Worm (Caenorhabditis elegans) whole organism, L3 larva: ENCODE data around the gene usp-14.

Experiments used
- elt-3 ChIP-seq, 3 experiments: fragments of 150-350 bp in 1 of 3; sonication (generic microtip) in 2 of 3; optimal IDR thresholded peaks; 2 replicates in 2 of 3; 4 replicates in 1 of 3; lab custom pipeline; 2014 to 2017; ENCODE audit warnings: missing biosample characterization in 3 of 3, missing genetic modification characterization in 3 of 3
- fkh-10 ChIP-seq: sonication (generic microtip); optimal IDR thresholded peaks from 2 replicates; lab custom pipeline; 2017; ENCODE audit warnings: missing biosample characterization, missing genetic modification reagents, missing genetic modification characterization
- mdl-1 ChIP-seq: fragments of 150-350 bp; optimal IDR thresholded peaks from 2 replicates; lab custom pipeline; 2014; ENCODE audit warnings: missing biosample characterization, missing genetic modification characterization
- skn-1 ChIP-seq: fragments of 150-350 bp; optimal IDR thresholded peaks from 2 replicates; lab custom pipeline; 2014; ENCODE audit warnings: missing biosample characterization, missing genetic modification characterization
- unc-39 ChIP-seq: sonication (generic microtip); optimal IDR thresholded peaks from 4 replicates; lab custom pipeline; 2017; ENCODE audit warnings: missing biosample characterization, missing genetic modification characterization
- unc-62 ChIP-seq: fragments of 150-350 bp; sonication (generic microtip); optimal IDR thresholded peaks from 4 replicates; lab custom pipeline; 2014; ENCODE audit warnings: missing biosample characterization, missing genetic modification reagents, missing genetic modification characterization

DNA sequence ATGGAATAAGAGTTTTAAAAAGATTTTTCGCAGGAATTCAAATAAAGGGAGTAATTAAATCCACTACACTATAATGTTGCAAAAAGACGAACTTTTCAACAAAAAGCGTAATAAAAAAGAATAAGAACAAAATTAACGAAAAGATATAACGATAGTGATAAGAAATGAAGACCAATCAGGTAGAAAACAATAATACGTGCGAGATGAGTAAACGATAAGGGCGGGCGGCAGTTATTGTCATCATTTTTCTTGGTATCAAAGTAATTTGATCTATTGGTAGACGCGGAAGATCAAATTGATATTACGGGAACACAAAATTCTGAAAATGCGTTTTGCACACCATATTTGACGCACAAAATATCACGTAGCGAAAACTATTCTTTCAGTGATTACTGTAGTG, 6.0 kb upstream of the usp-14 start:
- TF ChIP-seq mdl-1 (tag; lab: Kevin White, UChicago) (no peak), unc-62 (no peak), skn-1 (tag; lab: Kevin White, UChicago) (peak; percentile 53), unc-39 (tag; lab: Kevin White, UChicago) (no peak), elt-3 (tag; optimal IDR thresholded peaks at IDR 0.05; lab: Kevin White, UChicago) (peak in 1 of 3 experiments; percentile 17), fkh-10 (GFP tag; lab: Kevin White, UChicago) (no peak)
